Fruit fly (Drosophila melanogaster) whole organism, embryonic: ENCODE results near the gene CG31826.

Experiments
- CG1024 ChIP-seq: fragments of 200-800 bp; sonication (Bioruptor generic); IDR thresholded peaks from 2 replicates; pipeline ENCODE4 v1.3.6; 2022; ENCODE audit warnings: missing biosample characterization, missing genetic modification characterization
- CG10267 ChIP-seq: fragments of 200-800 bp; sonication (Bioruptor generic); optimal IDR thresholded peaks from 2 replicates; lab custom pipeline; 2018; ENCODE audit warnings: missing biosample characterization, mild to moderate bottlenecking, missing genetic modification characterization, moderate library complexity
- CG10462 ChIP-seq: fragments of 200-800 bp; sonication (Bioruptor generic); optimal IDR thresholded peaks from 2 replicates; lab custom pipeline; 2016; ENCODE audit warnings: missing biosample characterization, missing genetic modification characterization
- CG11560 ChIP-seq: fragments of 200-800 bp; sonication (Bioruptor generic); IDR thresholded peaks from 3 replicates; pipeline ENCODE4 v1.3.6; 2022; ENCODE audit warnings: missing biosample characterization, missing genetic modification characterization
- CG12219 ChIP-seq: fragments of 200-800 bp; sonication (Bioruptor generic); optimal IDR thresholded peaks from 3 replicates; lab custom pipeline; 2018; ENCODE audit warnings: missing biosample characterization, mild to moderate bottlenecking, missing genetic modification characterization
- CG12391 ChIP-seq: fragments of 200-800 bp; sonication (Bioruptor generic); optimal IDR thresholded peaks from 3 replicates; lab custom pipeline; 2018; ENCODE audit warnings: missing biosample characterization, mild to moderate bottlenecking, missing genetic modification characterization, moderate library complexity
- CG12659 ChIP-seq: fragments of 200-800 bp; sonication (Bioruptor generic); optimal IDR thresholded peaks from 3 replicates; lab custom pipeline; 2017; ENCODE audit warnings: mild to moderate bottlenecking, missing biosample characterization, missing genetic modification reagents, missing genetic modification characterization
- CG13287 ChIP-seq: fragments of 200-800 bp; sonication (Bioruptor generic); IDR thresholded peaks from 2 replicates; pipeline ENCODE4 v1.3.6; 2022; ENCODE audit warnings: missing biosample characterization, missing genetic modification characterization; ENCODE audit not compliant: partially characterized antibody
- CG13424 ChIP-seq: fragments of 200-800 bp; sonication (Bioruptor generic); optimal IDR thresholded peaks from 2 replicates; lab custom pipeline; 2019; ENCODE audit warnings: missing biosample characterization, mild to moderate bottlenecking, missing genetic modification characterization, moderate library complexity
- CG15601 ChIP-seq: fragments of 200-800 bp; sonication (Bioruptor generic); optimal IDR thresholded peaks from 3 replicates; lab custom pipeline; 2019; ENCODE audit warnings: missing biosample characterization, mild to moderate bottlenecking, missing genetic modification characterization, moderate library complexity
- CG17328 ChIP-seq: fragments of 200-800 bp; sonication (Bioruptor generic); IDR thresholded peaks from 2 replicates; pipeline ENCODE4 v1.3.6; 2022; ENCODE audit warnings: missing biosample characterization, missing genetic modification characterization
- CG2116 ChIP-seq: fragments of 200-800 bp; sonication (Bioruptor generic); optimal IDR thresholded peaks from 3 replicates; lab custom pipeline; 2018; ENCODE audit warnings: missing biosample characterization, mild to moderate bottlenecking, missing genetic modification characterization
- CG30020 ChIP-seq: fragments of 200-800 bp; optimal IDR thresholded peaks from 2 replicates; lab custom pipeline; 2019; ENCODE audit warnings: missing biosample characterization, mild to moderate bottlenecking, missing genetic modification characterization, moderate library complexity
- CG3163 ChIP-seq: fragments of 200-800 bp; sonication (Bioruptor generic); optimal IDR thresholded peaks from 3 replicates; lab custom pipeline; 2016; ENCODE audit warnings: missing biosample characterization, missing genetic modification characterization
- CG5953 ChIP-seq: fragments of 200-800 bp; sonication (Bioruptor generic); IDR thresholded peaks from 2 replicates; pipeline ENCODE4 v1.3.6; 2022; ENCODE audit warnings: missing biosample characterization, missing genetic modification characterization
- CG7556 ChIP-seq: fragments of 200-800 bp; sonication (Bioruptor generic); optimal IDR thresholded peaks from 2 replicates; lab custom pipeline; 2017; ENCODE audit warnings: missing biosample characterization, mild to moderate bottlenecking, missing genetic modification characterization
- CG9609 ChIP-seq: fragments of 200-800 bp; sonication (Bioruptor generic); optimal IDR thresholded peaks from 3 replicates; lab custom pipeline; 2016; ENCODE audit warnings: missing biosample characterization, missing genetic modification characterization
- CG9932 ChIP-seq: fragments of 200-800 bp; sonication (Bioruptor generic); IDR thresholded peaks from 2 replicates; pipeline ENCODE4 v1.3.6; 2022; ENCODE audit warnings: missing biosample characterization, missing genetic modification characterization
- CrebB ChIP-seq: fragments of 200-800 bp; sonication (Bioruptor generic); optimal IDR thresholded peaks from 3 replicates; lab custom pipeline; 2018; ENCODE audit warnings: missing biosample characterization, mild to moderate bottlenecking, missing genetic modification characterization
- D19B ChIP-seq: fragments of 200-800 bp; sonication (Bioruptor generic); optimal IDR thresholded peaks from 2 replicates; lab custom pipeline; 2017; ENCODE audit warnings: missing biosample characterization, mild to moderate bottlenecking, missing genetic modification characterization
- Dbx ChIP-seq: fragments of 200-800 bp; sonication (Bioruptor generic); IDR thresholded peaks from 3 replicates; pipeline ENCODE4 v1.3.6; 2022; ENCODE audit warnings: missing biosample characterization, missing genetic modification characterization
- E2f2 ChIP-seq: fragments of 200-800 bp; sonication (Bioruptor generic); IDR thresholded peaks from 2 replicates; pipeline ENCODE4 v1.3.6; 2022; ENCODE audit warnings: missing biosample characterization, missing genetic modification characterization
- Fer3 ChIP-seq: fragments of 200-800 bp; sonication (Bioruptor generic); optimal IDR thresholded peaks from 2 replicates; lab custom pipeline; 2018; ENCODE audit warnings: missing biosample characterization, mild to moderate bottlenecking, missing genetic modification characterization, moderate library complexity
- Gug ChIP-seq: fragments of 200-800 bp; sonication (Bioruptor generic); IDR thresholded peaks from 4 replicates; pipeline ENCODE4 v1.3.6; 2022; ENCODE audit warnings: missing biosample characterization, missing genetic modification characterization
- H15 ChIP-seq: fragments of 200-800 bp; sonication (Bioruptor generic); IDR thresholded peaks from 3 replicates; pipeline ENCODE4 v1.3.6; 2022; ENCODE audit warnings: missing biosample characterization, missing genetic modification characterization
- Hsf ChIP-seq: fragments of 200-800 bp; sonication (Bioruptor generic); optimal IDR thresholded peaks from 3 replicates; lab custom pipeline; 2016; ENCODE audit warnings: missing biosample characterization, missing genetic modification characterization
- Med ChIP-seq: fragments of 200-800 bp; sonication (Bioruptor generic); peaks from one replicate; lab custom pipeline; 2016; ENCODE audit warnings: missing biosample characterization, missing genetic modification characterization, mild to moderate bottlenecking, inconsistent platforms, moderate library complexity
- NFAT ChIP-seq: fragments of 200-800 bp; sonication (Bioruptor generic); IDR thresholded peaks from 2 replicates; pipeline ENCODE4 v1.3.6; 2022; ENCODE audit warnings: missing biosample characterization, missing genetic modification characterization
- Ptx1 ChIP-seq: fragments of 200-800 bp; sonication (Bioruptor generic); IDR thresholded peaks from 2 replicates; pipeline ENCODE4 v1.3.6; 2022; ENCODE audit warnings: missing biosample characterization, missing genetic modification characterization
- Sox100B ChIP-seq: fragments of 200-800 bp; sonication (Bioruptor generic); optimal IDR thresholded peaks from 3 replicates; lab custom pipeline; 2018; ENCODE audit warnings: missing biosample characterization, mild to moderate bottlenecking, missing genetic modification characterization
- Spps ChIP-seq: fragments of 200-800 bp; sonication (Bioruptor generic); optimal IDR thresholded peaks from 2 replicates; lab custom pipeline; 2018; ENCODE audit warnings: missing biosample characterization, mild to moderate bottlenecking, missing genetic modification characterization
- ab ChIP-seq: fragments of 200-800 bp; sonication (Bioruptor generic); optimal IDR thresholded peaks from 2 replicates; lab custom pipeline; 2016; ENCODE audit warnings: missing biosample characterization, missing genetic modification characterization
- bab2 ChIP-seq: fragments of 200-800 bp; sonication (Bioruptor generic); optimal IDR thresholded peaks from 2 replicates; lab custom pipeline; 2016; ENCODE audit warnings: missing biosample characterization, missing genetic modification characterization
- bsh ChIP-seq, 2 experiments: fragments of 200-800 bp; sonication (Bioruptor generic); optimal IDR thresholded peaks; 2 replicates each; lab custom pipeline; 2017 to 2018; ENCODE audit warnings: mild to moderate bottlenecking in 2 of 2, missing biosample characterization in 2 of 2, missing genetic modification characterization in 2 of 2, moderate library complexity in 1 of 2
- chm ChIP-seq: fragments of 200-800 bp; sonication (Bioruptor generic); IDR thresholded peaks from 2 replicates; pipeline ENCODE4 v1.3.6; 2022; ENCODE audit warnings: missing biosample characterization, missing genetic modification characterization
- ci ChIP-seq: fragments of 200-800 bp; sonication (Bioruptor generic); IDR thresholded peaks from 3 replicates; pipeline ENCODE4 v1.3.6; 2022; ENCODE audit warnings: missing biosample characterization, missing genetic modification characterization
- dpn ChIP-seq, 2 experiments: fragments of 200-800 bp; sonication (Bioruptor generic); optimal IDR thresholded peaks; 3 replicates each; lab custom pipeline; 2016; ENCODE audit warnings: missing biosample characterization in 2 of 2, missing genetic modification characterization in 2 of 2
- ems ChIP-seq: fragments of 200-800 bp; sonication (Bioruptor generic); optimal IDR thresholded peaks from 3 replicates; lab custom pipeline; 2016; ENCODE audit warnings: missing biosample characterization, missing genetic modification characterization
- esg ChIP-seq: fragments of 200-800 bp; sonication (Bioruptor generic); conservative IDR thresholded peaks from 2 replicates; pipeline ENCODE4 v1.3.6; 2022; ENCODE audit warnings: missing biosample characterization, missing genetic modification characterization
- gro ChIP-seq: fragments of 200-800 bp; sonication (Bioruptor generic); optimal IDR thresholded peaks from 2 replicates; lab custom pipeline; 2016; ENCODE audit warnings: missing biosample characterization, missing genetic modification characterization
- ham ChIP-seq: fragments of 200-800 bp; sonication (Bioruptor generic); IDR thresholded peaks from 2 replicates; pipeline ENCODE4 v1.3.6; 2022; ENCODE audit warnings: missing biosample characterization, missing genetic modification characterization
- hbn ChIP-seq: fragments of 200-800 bp; sonication (Bioruptor generic); IDR thresholded peaks from 2 replicates; pipeline ENCODE4 v1.3.6; 2022; ENCODE audit warnings: missing biosample characterization, missing genetic modification characterization; ENCODE audit not compliant: partially characterized antibody
- ind ChIP-seq: fragments of 200-800 bp; sonication (Bioruptor generic); optimal IDR thresholded peaks from 3 replicates; lab custom pipeline; 2016; ENCODE audit warnings: missing biosample characterization, missing genetic modification characterization
- jigr1 ChIP-seq: fragments of 200-800 bp; sonication (Bioruptor generic); IDR thresholded peaks from 3 replicates; pipeline ENCODE4 v1.3.6; 2022; ENCODE audit warnings: missing biosample characterization, missing genetic modification characterization
- lola ChIP-seq, 3 experiments: fragments of >200 bp in 2 of 3; fragments of 200-800 bp in 1 of 3; sonication (Bioruptor generic) in 1 of 3; optimal IDR thresholded peaks; 2 replicates each; lab custom pipeline; 2017 to 2019; ENCODE audit warnings: missing biosample characterization in 3 of 3, missing genetic modification characterization in 3 of 3, mild to moderate bottlenecking in 1 of 3, moderate library complexity in 1 of 3
- pnt ChIP-seq: fragments of 200-800 bp; sonication (Bioruptor generic); optimal IDR thresholded peaks from 3 replicates; lab custom pipeline; 2016; ENCODE audit warnings: missing biosample characterization, missing genetic modification characterization
- sd ChIP-seq: fragments of 200-800 bp; sonication (Bioruptor generic); optimal IDR thresholded peaks from 3 replicates; lab custom pipeline; 2018; ENCODE audit warnings: missing biosample characterization, mild to moderate bottlenecking, missing genetic modification characterization, moderate library complexity
- yki ChIP-seq: fragments of >200 bp; optimal IDR thresholded peaks from 3 replicates; lab custom pipeline; 2018
- zfh1 ChIP-seq: fragments of 200-800 bp; sonication (Bioruptor generic); IDR thresholded peaks from 3 replicates; pipeline ENCODE4 v1.3.6; 2022; ENCODE audit warnings: missing biosample characterization, missing genetic modification characterization
- zfh2 ChIP-seq: fragments of 200-800 bp; sonication (Bioruptor generic); optimal IDR thresholded peaks from 2 replicates; lab custom pipeline; 2016; ENCODE audit warnings: missing biosample characterization, missing genetic modification characterization

Gene CG31826

dm6 chr2L:15750523-15751258 lies 22.2 kb downstream of the CG31826 start, which contains the start of gene ND-B17 (continued):
- TF ChIP-seq CG10267 (tag; lab: Kevin White, UChicago): peak; percentile 19
- peak; percentile 56 for TF ChIP-seq bab2 (GFP tag; lab: Kevin White, UChicago)
- peak; percentile 88 for TF ChIP-seq Med (GFP tag; lab: Kevin White, UChicago)
- TF ChIP-seq CG10462 (GFP tag; lab: Kevin White, UChicago): peak; percentile 19
- no peak for TF ChIP-seq yki
- TF ChIP-seq CG11560: no peak
- TF ChIP-seq Ptx1 (GFP tag; lab: Robert Waterston, UW): peak; percentile 69
- TF ChIP-seq zfh2 (GFP tag; lab: Kevin White, UChicago): peak; percentile 57
- peak; percentile 29 for TF ChIP-seq CG9609 (GFP tag; lab: Kevin White, UChicago)
- TF ChIP-seq CG3163: peak; percentile 29
- TF ChIP-seq D19B (GFP tag; lab: Kevin White, UChicago): peak; percentile 93
- peak; percentile 55; the same call in 1 of the 2 replicates for TF ChIP-seq esg (GFP tag; lab: Robert Waterston, UW)
- TF ChIP-seq bsh (GFP tag; optimal IDR thresholded peaks at IDR 0.05; lab: Kevin White, UChicago): peak in 1 of 2 experiments; percentile 31
- TF ChIP-seq CG17328 (GFP tag; lab: Robert Waterston, UW): peak; percentile 71
- peak; percentile 50 for TF ChIP-seq CG12391
- peak; percentile 72 for TF ChIP-seq CG9932 (GFP tag; lab: Robert Waterston, UW)
- TF ChIP-seq CG5953: no peak
- TF ChIP-seq chm (GFP tag; lab: Robert Waterston, UW): peak; percentile 67
- peak; percentile 57 for TF ChIP-seq E2f2 (GFP tag; lab: Robert Waterston, UW)
- TF ChIP-seq pnt (GFP tag; lab: Kevin White, UChicago): no peak
- TF ChIP-seq Fer3 (tag; lab: Kevin White, UChicago): no peak
- peak; percentile 52 for TF ChIP-seq Hsf (GFP tag; lab: Kevin White, UChicago)
- peak; percentile 17 for TF ChIP-seq CG30020 (tag; lab: Kevin White, UChicago)
- no peak for TF ChIP-seq jigr1 (GFP tag; lab: Robert Waterston, UW)
- no peak for TF ChIP-seq CG7556 (GFP tag; lab: Kevin White, UChicago)
- peak; percentile 59 for TF ChIP-seq CG13287 (GFP tag; lab: Robert Waterston, UW)
- TF ChIP-seq ab (GFP tag; lab: Kevin White, UChicago): peak; percentile 25
- TF ChIP-seq CG15601: peak; percentile 17
- TF ChIP-seq Spps: no peak
- TF ChIP-seq Dbx (GFP tag; lab: Robert Waterston, UW): peak; percentile 38; the same call in 1 of the 3 replicates
- TF ChIP-seq CG12659 (GFP tag; lab: Kevin White, UChicago): peak; percentile 36
- peak; percentile 23 for TF ChIP-seq CrebB (tag; lab: Kevin White, UChicago)
- TF ChIP-seq hbn (GFP tag; lab: Robert Waterston, UW): peak; percentile 34; the same call in 1 of the 2 replicates
- TF ChIP-seq ems (GFP tag; lab: Kevin White, UChicago): no peak
- peak; percentile 72 for TF ChIP-seq NFAT
- TF ChIP-seq ind: peak; percentile 5
- TF ChIP-seq Gug (GFP tag; lab: Robert Waterston, UW): peak; percentile 51; the same call in 2 of the 4 replicates
- peak; percentile 39; the same call in 1 of the 2 replicates for TF ChIP-seq CG1024 (GFP tag; lab: Robert Waterston, UW)
- TF ChIP-seq CG12219 (GFP tag; lab: Kevin White, UChicago): no peak
- TF ChIP-seq ham (GFP tag; lab: Robert Waterston, UW): no peak
- TF ChIP-seq zfh1: peak; percentile 74
- TF ChIP-seq CG2116: peak; percentile 64
- TF ChIP-seq lola (GFP tag; optimal IDR thresholded peaks at IDR 0.05; lab: Kevin White, UChicago): peak in 1 of 3 experiments; percentile 20
- TF ChIP-seq ci: peak; percentile 82
- TF ChIP-seq sd (tag; lab: Kevin White, UChicago): no peak
- peak; percentile 45 for TF ChIP-seq CG13424
- 0 out of 3 replicates have a peak, but pooled peaks have one; percentile 42 for TF ChIP-seq H15 (GFP tag; lab: Robert Waterston, UW)
- no peak for TF ChIP-seq gro (GFP tag; lab: Kevin White, UChicago)
- peak; percentile 26 to 69 for TF ChIP-seq dpn (GFP tag; optimal IDR thresholded peaks at IDR 0.05; lab: Kevin White, UChicago)
- TF ChIP-seq Sox100B: no peak
